Worm (Caenorhabditis elegans) whole organism, L4 larva: ENCODE data around the gene C53A5.16.

Source experiments
- F10B5.3 ChIP-seq: sonication (generic microtip); optimal IDR thresholded peaks from 2 replicates; lab custom pipeline; 2016; ENCODE audit warnings: mild to moderate bottlenecking, missing genetic modification characterization, missing compliant biosample characterization
- F37D6.2 ChIP-seq: sonication (generic microtip); optimal IDR thresholded peaks from 2 replicates; lab custom pipeline; 2016; ENCODE audit warnings: mild to moderate bottlenecking, missing genetic modification characterization, missing compliant biosample characterization
- R02D3.7 ChIP-seq: fragments of 150-350 bp; sonication (generic microtip); optimal IDR thresholded peaks from 3 replicates; lab custom pipeline; 2014; ENCODE audit warnings: missing biosample characterization, missing genetic modification characterization
- Y105C5A.15 ChIP-seq: fragments of 200-800 bp; sonication (Bioruptor generic); IDR thresholded peaks from 2 replicates; pipeline ENCODE4 v1.3.6; 2022; ENCODE audit warnings: missing genetic modification characterization, missing compliant biosample characterization
- Y48G9A.11 ChIP-seq: fragments of 200-800 bp; sonication (Bioruptor generic); IDR thresholded peaks from 2 replicates; pipeline ENCODE4 v1.3.6; 2022; ENCODE audit warnings: missing genetic modification reagents, missing genetic modification characterization, missing compliant biosample characterization
- ZK337.2 ChIP-seq: fragments of 200-800 bp; sonication (Bioruptor generic); IDR thresholded peaks from 2 replicates; pipeline ENCODE4 v1.3.6; 2022; ENCODE audit warnings: missing genetic modification reagents, missing genetic modification characterization, missing compliant biosample characterization
- aha-1 ChIP-seq: fragments of 150-350 bp; peaks from one replicate; lab custom pipeline; 2014; ENCODE audit warnings: missing biosample characterization, missing genetic modification characterization
- aly-2 ChIP-seq: sonication (generic microtip); optimal IDR thresholded peaks from 2 replicates; lab custom pipeline; 2018; ENCODE audit warnings: missing biosample characterization, missing genetic modification characterization
- ama-1 ChIP-seq: fragments of 150-350 bp; optimal IDR thresholded peaks from 2 replicates; lab custom pipeline; 2014; ENCODE audit warnings: inconsistent platforms, mixed read lengths
- ceh-20 ChIP-seq: fragments of 200-800 bp; sonication (Bioruptor generic); IDR thresholded peaks from 2 replicates; pipeline ENCODE4 v1.3.6; 2022; ENCODE audit warnings: missing genetic modification reagents, missing genetic modification characterization, missing compliant biosample characterization
- ceh-28 ChIP-seq: fragments of 150-350 bp; optimal IDR thresholded peaks from 2 replicates; lab custom pipeline; 2014; ENCODE audit warnings: missing biosample characterization, missing genetic modification reagents, missing genetic modification characterization
- ceh-62 ChIP-seq: sonication (generic microtip); optimal IDR thresholded peaks from 2 replicates; lab custom pipeline; 2017; ENCODE audit warnings: missing biosample characterization, missing genetic modification characterization
- ces-1 ChIP-seq: fragments of 150-350 bp; sonication (generic microtip); optimal IDR thresholded peaks from 4 replicates; lab custom pipeline; 2014; ENCODE audit warnings: missing biosample characterization, missing genetic modification reagents, missing genetic modification characterization
- daf-12 ChIP-seq: fragments of 150-350 bp; optimal IDR thresholded peaks from 2 replicates; lab custom pipeline; 2014; ENCODE audit warnings: missing biosample characterization, missing genetic modification reagents, missing genetic modification characterization
- daf-16 ChIP-seq, 3 experiments: sonication (generic microtip); optimal IDR thresholded peaks; 2 replicates each; lab custom pipeline; 2016 to 2017; ENCODE audit warnings: missing genetic modification characterization in 3 of 3, missing genetic modification reagents in 3 of 3, mild to moderate bottlenecking in 2 of 3, missing compliant biosample characterization in 2 of 3, missing biosample characterization in 1 of 3, moderate library complexity in 1 of 3
- daf-19 ChIP-seq: fragments of 200-800 bp; sonication (Bioruptor generic); conservative IDR thresholded peaks from 2 replicates; pipeline ENCODE4 v1.3.6; 2022; ENCODE audit warnings: missing genetic modification characterization, missing compliant biosample characterization
- dmd-6 ChIP-seq: fragments of 200-800 bp; sonication (Bioruptor generic); IDR thresholded peaks from 2 replicates; pipeline ENCODE4 v1.3.6; 2022; ENCODE audit warnings: missing genetic modification reagents, missing genetic modification characterization, missing compliant biosample characterization
- dmd-8 ChIP-seq: fragments of 200-800 bp; sonication (Bioruptor generic); IDR thresholded peaks from 2 replicates; pipeline ENCODE4 v1.3.6; 2022; ENCODE audit warnings: missing genetic modification characterization, missing compliant biosample characterization
- dpl-1 ChIP-seq: fragments of 150-350 bp; optimal IDR thresholded peaks from 2 replicates; lab custom pipeline; 2014; ENCODE audit warnings: missing biosample characterization, missing genetic modification reagents, missing genetic modification characterization
- dve-1 ChIP-seq: sonication (generic microtip); optimal IDR thresholded peaks from 2 replicates; lab custom pipeline; 2017; ENCODE audit warnings: antibody characterized with exemption, mild to moderate bottlenecking, missing genetic modification characterization, missing compliant biosample characterization; ENCODE audit not compliant: insufficient read depth
- egl-43 ChIP-seq: fragments of 200-800 bp; sonication (Bioruptor generic); IDR thresholded peaks from 2 replicates; pipeline ENCODE4 v1.3.6; 2022; ENCODE audit warnings: missing genetic modification reagents, missing genetic modification characterization, missing compliant biosample characterization
- gei-8 ChIP-seq: fragments of 200-800 bp; sonication (Bioruptor generic); optimal IDR thresholded peaks from 2 replicates; lab custom pipeline; 2018; ENCODE audit warnings: mild to moderate bottlenecking, missing genetic modification characterization, missing compliant biosample characterization
- hif-1 ChIP-seq, 2 experiments: sonication (generic microtip); optimal IDR thresholded peaks; 2 replicates each; lab custom pipeline; 2016 to 2017; ENCODE audit warnings: missing compliant biosample characterization in 2 of 2, missing genetic modification characterization in 2 of 2, missing genetic modification reagents in 2 of 2, missing genotype in 2 of 2, mild to moderate bottlenecking in 1 of 2
- hlh-11 ChIP-seq: fragments of 200-800 bp; sonication (Bioruptor generic); optimal IDR thresholded peaks from 2 replicates; lab custom pipeline; 2018; ENCODE audit warnings: mild to moderate bottlenecking, missing genetic modification characterization, missing compliant biosample characterization
- lin-1 ChIP-seq: fragments of 200-800 bp; sonication (Bioruptor generic); IDR thresholded peaks from 2 replicates; pipeline ENCODE4 v1.3.6; 2022; ENCODE audit warnings: missing genetic modification reagents, missing genetic modification characterization, missing compliant biosample characterization
- lin-15B ChIP-seq: fragments of 150-350 bp; sonication (generic microtip); optimal IDR thresholded peaks from 3 replicates; lab custom pipeline; 2014; ENCODE audit warnings: missing biosample characterization, missing genetic modification characterization
- lin-29 ChIP-seq: fragments of 200-800 bp; sonication (Bioruptor generic); IDR thresholded peaks from 2 replicates; pipeline ENCODE4 v1.3.6; 2022; ENCODE audit warnings: missing genetic modification reagents, missing genetic modification characterization, missing compliant biosample characterization
- lin-38 ChIP-seq: fragments of 200-800 bp; sonication (Bioruptor generic); IDR thresholded peaks from 2 replicates; pipeline ENCODE4 v1.3.6; 2022; ENCODE audit warnings: missing genetic modification reagents, missing genetic modification characterization, missing compliant biosample characterization
- madf-9 ChIP-seq: fragments of 200-800 bp; sonication (Bioruptor generic); conservative IDR thresholded peaks from 2 replicates; pipeline ENCODE4 v1.3.6; 2022; ENCODE audit warnings: missing genetic modification reagents, missing genetic modification characterization, missing compliant biosample characterization
- nhr-10 ChIP-seq: fragments of 150-350 bp; optimal IDR thresholded peaks from 2 replicates; lab custom pipeline; 2014; ENCODE audit warnings: missing biosample characterization, missing genetic modification characterization
- nhr-111 ChIP-seq: fragments of 200-800 bp; sonication (Bioruptor generic); optimal IDR thresholded peaks from 2 replicates; lab custom pipeline; 2018; ENCODE audit warnings: mild to moderate bottlenecking, missing genetic modification characterization, missing compliant biosample characterization
- nhr-28 ChIP-seq: fragments of 150-350 bp; optimal IDR thresholded peaks from 2 replicates; lab custom pipeline; 2014; ENCODE audit warnings: missing biosample characterization, missing genetic modification characterization
- nhr-41 ChIP-seq: fragments of 200-800 bp; sonication (Bioruptor generic); IDR thresholded peaks from 2 replicates; pipeline ENCODE4 v1.3.6; 2022; ENCODE audit warnings: missing genetic modification reagents, missing genetic modification characterization, missing compliant biosample characterization
- nhr-48 ChIP-seq: sonication (generic microtip); optimal IDR thresholded peaks from 2 replicates; lab custom pipeline; 2016; ENCODE audit warnings: mild to moderate bottlenecking, missing genetic modification characterization, missing compliant biosample characterization
- nhr-6 ChIP-seq: fragments of 150-350 bp; optimal IDR thresholded peaks from 2 replicates; lab custom pipeline; 2014; ENCODE audit warnings: missing biosample characterization, missing genetic modification characterization
- nhr-76 ChIP-seq: fragments of 150-350 bp; optimal IDR thresholded peaks from 2 replicates; lab custom pipeline; 2014; ENCODE audit warnings: missing biosample characterization, missing genetic modification characterization
- pqm-1 ChIP-seq: sonication (generic microtip); optimal IDR thresholded peaks from 2 replicates; lab custom pipeline; 2017; ENCODE audit warnings: missing biosample characterization, missing genetic modification characterization
- rbr-2 ChIP-seq: sonication (generic microtip); optimal IDR thresholded peaks from 2 replicates; lab custom pipeline; 2016; ENCODE audit warnings: missing genotype, missing genetic modification characterization, missing compliant biosample characterization
- sdz-12 ChIP-seq: fragments of 200-800 bp; sonication (Bioruptor generic); optimal IDR thresholded peaks from 2 replicates; lab custom pipeline; 2018; ENCODE audit warnings: mild to moderate bottlenecking, missing genetic modification characterization, missing compliant biosample characterization
- skn-1 ChIP-seq: fragments of 150-350 bp; optimal IDR thresholded peaks from 2 replicates; lab custom pipeline; 2014; ENCODE audit warnings: missing biosample characterization, missing genetic modification characterization
- snpc-4 ChIP-seq: fragments of 150-350 bp; optimal IDR thresholded peaks from 2 replicates; lab custom pipeline; 2014; ENCODE audit warnings: missing biosample characterization, missing genetic modification characterization
- tag-97 ChIP-seq: fragments of 200-800 bp; sonication (Bioruptor generic); IDR thresholded peaks from 2 replicates; pipeline ENCODE4 v1.3.6; 2022; ENCODE audit warnings: missing genetic modification characterization, missing compliant biosample characterization
- unc-39 ChIP-seq: sonication (generic microtip); optimal IDR thresholded peaks from 2 replicates; lab custom pipeline; 2017; ENCODE audit warnings: missing biosample characterization, missing genetic modification characterization
- unc-62 ChIP-seq, 3 experiments: fragments of 150-350 bp in 1 of 3; sonication (generic microtip); optimal IDR thresholded peaks in 2 of 3; peaks in 1 of 3; 1 replicate in 1 of 3; 2 replicates in 2 of 3; lab custom pipeline; 2014 to 2017; ENCODE audit warnings: missing biosample characterization in 3 of 3, missing genetic modification characterization in 3 of 3, missing genetic modification reagents in 3 of 3, missing genotype in 1 of 3
- zag-1 ChIP-seq: fragments of 150-350 bp; optimal IDR thresholded peaks from 2 replicates; lab custom pipeline; 2014; ENCODE audit warnings: missing biosample characterization, missing genetic modification characterization
- zfp-2 ChIP-seq: sonication (generic microtip); optimal IDR thresholded peaks from 2 replicates; lab custom pipeline; 2016; ENCODE audit warnings: mild to moderate bottlenecking, missing genetic modification characterization, missing compliant biosample characterization

Gene C53A5.16

ce11 chrV:14493665-14494064, 28.7 kb downstream of the C53A5.16 start:
- TF ChIP-seq unc-62 (GFP tag; optimal IDR thresholded peaks at IDR 0.05 in 1 of 2; lab: Kevin White, UChicago) (peak in 1 of 2 experiments; percentile 40), unc-62 (tag; optimal IDR thresholded peaks at IDR 0.05; lab: Kevin White, UChicago) (no peak), aha-1 (peak; percentile 11), nhr-111 (GFP tag; lab: Kevin White, UChicago) (no peak)
- TF ChIP-seq, all 104 proteins: peak for 2

DNA sequence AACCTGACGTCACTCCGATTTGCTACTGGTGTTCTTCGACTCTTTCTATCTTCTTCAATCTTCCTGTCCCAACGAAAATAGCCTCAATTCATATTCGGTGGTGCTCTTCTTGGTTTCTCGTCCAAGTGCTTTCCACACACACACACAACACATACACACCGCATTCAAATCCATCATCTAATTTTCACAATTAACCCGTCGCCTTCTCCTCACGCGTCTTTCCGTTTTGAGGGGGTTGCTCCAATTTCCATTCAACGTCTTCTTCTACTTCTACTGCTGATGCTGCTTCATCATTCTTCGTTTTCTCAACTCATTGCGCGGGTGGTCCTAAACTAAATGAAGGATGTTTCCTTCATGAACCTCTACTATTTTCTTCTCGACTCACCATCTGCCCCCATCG, 31.3 kb downstream of the C53A5.16 start:
- TF ChIP-seq nhr-28 (tag; lab: Kevin White, UChicago) = no peak

DNA sequence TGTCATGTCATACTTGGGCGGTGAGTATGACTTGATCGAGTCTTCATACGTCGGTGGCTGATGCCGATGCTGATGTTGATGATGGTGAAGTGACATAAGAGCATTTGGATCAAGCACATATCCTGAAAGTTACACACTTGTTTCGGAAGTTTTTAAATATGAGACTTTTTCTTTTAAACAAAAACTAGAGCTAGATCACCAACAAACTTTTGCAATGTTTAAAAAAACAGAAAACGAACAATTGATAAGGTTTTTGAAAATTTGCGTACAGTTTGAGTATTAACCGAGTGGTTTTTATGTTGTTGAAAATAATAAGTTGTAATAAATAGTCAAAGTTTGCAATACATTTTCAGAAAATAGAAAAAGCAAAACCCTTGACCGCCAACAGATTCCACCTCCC, 37.8 kb downstream of the C53A5.16 start, which contains the start of gene R02D5.4:
TSS of gene R02D5.4 (minus strand) at position 101 of the 400 bp plus-strand sequence.
- TF ChIP-seq Y48G9A.11 (GFP tag; lab: Robert Waterston, UW) (no peak), unc-39 (tag; lab: Kevin White, UChicago) (no peak), lin-15B (tag; lab: Kevin White, UChicago) (no peak), lin-29 (GFP tag; lab: Robert Waterston, UW) (no peak), F10B5.3 (tag; lab: Kevin White, UChicago) (no peak), dmd-8 (no peak)

DNA sequence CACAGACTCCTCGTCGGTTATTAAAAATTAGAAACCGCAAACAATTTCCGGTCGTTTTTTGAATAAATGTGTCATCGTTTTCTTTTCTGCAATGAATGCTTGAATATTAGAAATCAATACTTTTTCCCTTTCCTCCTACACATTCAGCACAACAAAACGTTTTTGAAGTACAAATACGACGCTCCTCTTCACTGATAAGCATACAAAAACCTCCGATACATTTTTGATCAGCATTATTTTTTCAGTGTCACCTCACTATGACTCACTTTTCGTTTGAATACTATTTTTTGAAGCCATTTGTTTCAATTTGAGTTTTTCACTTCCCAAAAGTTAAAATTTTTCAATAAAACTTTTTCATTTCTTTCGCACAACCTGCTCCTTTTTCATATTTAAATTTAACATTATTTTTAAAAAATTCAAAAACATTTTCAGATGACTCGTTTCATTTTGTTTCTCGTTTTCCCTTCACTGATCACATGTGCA, 39.6 kb downstream of the C53A5.16 start, which contains the start of gene R02D5.3:
TSS of gene R02D5.3 (plus strand) at position 433 of the 483 bp plus-strand sequence.
- no peak for TF ChIP-seq madf-9 (GFP tag; lab: Robert Waterston, UW)
- no peak for TF ChIP-seq aha-1
- no peak for TF ChIP-seq nhr-48 (tag; lab: Kevin White, UChicago)
- TF ChIP-seq daf-16 (GFP tag; optimal IDR thresholded peaks at IDR 0.05; lab: Kevin White, UChicago) = no peak
- peak; percentile 32 for TF ChIP-seq daf-16 (tag; optimal IDR thresholded peaks at IDR 0.05; lab: Kevin White, UChicago)
- TF ChIP-seq snpc-4 = no peak
- no peak for TF ChIP-seq ceh-20 (GFP tag; lab: Robert Waterston, UW)
- no peak for TF ChIP-seq gei-8 (GFP tag; lab: Kevin White, UChicago)
- TF ChIP-seq Y105C5A.15 = no peak
- TF ChIP-seq rbr-2 = no peak
- no peak for TF ChIP-seq skn-1
- TF ChIP-seq ceh-28 = no peak
- no peak for TF ChIP-seq ces-1 (GFP tag; lab: Kevin White, UChicago)
- no peak for TF ChIP-seq nhr-6
- TF ChIP-seq tag-97 (GFP tag; lab: Robert Waterston, UW) = no peak
- TF ChIP-seq lin-38 = no peak
- no peak for TF ChIP-seq R02D3.7
- no peak for TF ChIP-seq zag-1 (tag; lab: Kevin White, UChicago)
- no peak for TF ChIP-seq ceh-62 (tag; lab: Kevin White, UChicago)
- TF ChIP-seq lin-1 (GFP tag; lab: Robert Waterston, UW) = no peak
- no peak for TF ChIP-seq nhr-41 (GFP tag; lab: Robert Waterston, UW)
- TF ChIP-seq F37D6.2 = no peak
- TF ChIP-seq daf-19 (GFP tag; lab: Robert Waterston, UW) = no peak
- peak; percentile 38 for TF ChIP-seq pqm-1 (tag; lab: Kevin White, UChicago)
- no peak for TF ChIP-seq hlh-11 (tag; lab: Kevin White, UChicago)
- TF ChIP-seq dve-1 = peak; percentile 52
- TF ChIP-seq hif-1 (tag; optimal IDR thresholded peaks at IDR 0.05; lab: Kevin White, UChicago) = no peak
- no peak for TF ChIP-seq nhr-10 (tag; lab: Kevin White, UChicago)
- TF ChIP-seq egl-43 (GFP tag; lab: Robert Waterston, UW) = no peak
- no peak for TF ChIP-seq zfp-2 (tag; lab: Kevin White, UChicago)
- no peak for TF ChIP-seq nhr-76 (tag; lab: Kevin White, UChicago)
- TF ChIP-seq nhr-28 (tag; lab: Kevin White, UChicago) = peak; percentile 90
- TF ChIP-seq aly-2 (tag; lab: Kevin White, UChicago) = no peak
- no peak for TF ChIP-seq sdz-12 (GFP tag; lab: Kevin White, UChicago)
- no peak for TF ChIP-seq ZK337.2
- TF ChIP-seq dmd-6 (GFP tag; lab: Robert Waterston, UW) = peak; percentile 32; the same call in 1 of the 2 replicates
- no peak for TF ChIP-seq dpl-1 (GFP tag; lab: Kevin White, UChicago)
- no peak for TF ChIP-seq daf-12 (tag; lab: Kevin White, UChicago)
- no peak for TF ChIP-seq ama-1 (lab: Kevin White, UChicago)
